Worm (Caenorhabditis elegans) whole organism, L4/young adult: ENCODE measurements around the gene C50A2.7.
"Not testable (repeated sequence)": the region's sequence is repeated elsewhere in the genome, so short reads cannot be mapped to it uniquely, and the experiment has no call there.

ENCODE experiments used
- W03F9.2 ChIP-seq: fragments of 150-350 bp; optimal IDR thresholded peaks from 2 replicates; lab custom pipeline; 2014; ENCODE audit warnings: missing biosample characterization, missing genetic modification characterization
- him-1 ChIP-seq: sonication (generic microtip); optimal IDR thresholded peaks from 2 replicates; lab custom pipeline; 2016; ENCODE audit warnings: missing genotype, missing genetic modification reagents, missing genetic modification characterization, missing compliant biosample characterization

- TF ChIP-seq him-1; W03F9.2 (tag; lab: Kevin White, UChicago): not testable (repeated sequence)
Observed at ce11 chrIV:1187502-1187901, 24.3 kb downstream of the C50A2.7 start, which contains the start of gene mdt-20.
